Worm (Caenorhabditis elegans): ENCODE measurements around the gene srw-41.

DNA sequence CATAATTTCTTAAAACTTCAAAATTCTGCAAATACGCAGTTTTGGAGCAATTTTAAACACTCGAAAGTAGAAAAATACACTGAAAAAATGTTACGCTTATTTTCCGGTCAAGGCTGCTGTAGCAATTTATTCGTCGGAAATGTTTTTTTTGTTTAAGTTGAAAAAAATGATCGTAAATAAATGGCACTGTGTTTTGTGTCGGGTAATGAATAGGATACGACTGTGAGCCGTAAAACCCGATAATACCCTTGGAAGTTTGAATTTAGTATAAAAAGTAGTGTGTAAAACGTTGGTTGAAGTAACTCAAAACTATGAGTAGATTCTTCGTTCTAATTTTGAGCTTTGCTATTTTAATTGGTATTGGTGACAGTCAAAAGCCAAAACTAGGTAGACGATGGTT, 29.6 kb downstream of the srw-41 start, which contains the start of gene T25E12.14:
- TF ChIP-seq elt-4 (tag; optimal IDR thresholded peaks at IDR 0.05) (no peak), tbx-2 (tag; optimal IDR thresholded peaks at IDR 0.05) (no peak), hlh-6 (tag; optimal IDR thresholded peaks at IDR 0.05) (no peak), fkh-10 (GFP tag; optimal IDR thresholded peaks at IDR 0.05) (no peak), K02D7.2 (tag; optimal IDR thresholded peaks at IDR 0.05) (no peak)
